Fruit fly (Drosophila melanogaster): ENCODE measurements around the gene RhoGAP68F.

Gene RhoGAP68F

DNA sequence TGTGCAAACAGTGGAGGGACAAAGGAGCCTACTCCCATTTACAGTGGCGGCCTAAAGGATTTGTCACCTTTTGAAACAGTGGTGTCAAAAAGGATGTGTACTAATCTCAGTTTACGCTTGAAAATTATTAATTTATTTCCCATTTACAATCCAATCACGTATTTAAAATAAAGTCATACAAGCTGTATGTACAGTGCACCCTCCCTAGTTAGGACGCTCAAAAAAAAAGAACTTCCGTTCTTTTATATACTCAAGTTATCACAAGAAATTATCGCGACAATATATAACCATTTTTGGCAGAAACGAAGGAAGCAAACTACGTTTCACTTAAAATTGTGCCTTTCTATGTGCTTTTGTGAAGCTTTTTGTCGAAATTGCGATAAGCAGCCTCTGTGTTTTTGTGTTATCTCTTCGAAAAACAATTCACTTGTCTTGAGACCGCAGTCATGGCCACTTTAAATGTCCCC, 597 bp downstream of the RhoGAP68F start (continued):
- TF ChIP-seq z (GFP tag; IDR thresholded peaks at IDR 0.05): no peak
- TF ChIP-seq odd (GFP tag; optimal IDR thresholded peaks at IDR 0.05): peak; percentile 19
- peak; percentile 50 for TF ChIP-seq CHES-1-like (GFP tag; optimal IDR thresholded peaks at IDR 0.05)
- no peak for TF ChIP-seq H15 (GFP tag; IDR thresholded peaks at IDR 0.05)
- no peak for TF ChIP-seq CG12071 (GFP tag; optimal IDR thresholded peaks at IDR 0.05)
- peak; percentile 36 for TF ChIP-seq CG9437 (GFP tag; optimal IDR thresholded peaks at IDR 0.05)
- peak; percentile 35 for TF ChIP-seq az2 (GFP tag; optimal IDR thresholded peaks at IDR 0.05)
- TF ChIP-seq CG12104 (GFP tag; optimal IDR thresholded peaks at IDR 0.05): peak; percentile 11
- TF ChIP-seq NfI (GFP tag; optimal IDR thresholded peaks at IDR 0.05): peak; percentile 43
- no peak for TF ChIP-seq CG13287 (GFP tag; IDR thresholded peaks at IDR 0.05; ENCODE audit: partially characterized antibody)
- peak; percentile 27 for TF ChIP-seq Chrac-16 (GFP tag; optimal IDR thresholded peaks at IDR 0.05)
- peak; percentile 49 for TF ChIP-seq pum (GFP tag; optimal IDR thresholded peaks at IDR 0.05)
- TF ChIP-seq chinmo (GFP tag; IDR thresholded peaks at IDR 0.05; ENCODE audit: partially characterized antibody): 0 out of 4 replicates have a peak, but pooled peaks have one; percentile 76
- TF ChIP-seq kah (GFP tag; optimal IDR thresholded peaks at IDR 0.05): no peak
- TF ChIP-seq chm (GFP tag; IDR thresholded peaks at IDR 0.05): peak; percentile 49; the same call in 1 of the 2 replicates
- peak; percentile 11; the same call in 1 of the 2 replicates for TF ChIP-seq Ada2b (GFP tag; IDR thresholded peaks at IDR 0.05)
- TF ChIP-seq Spps (tag; optimal IDR thresholded peaks at IDR 0.05): no peak
- no peak for TF ChIP-seq wor (GFP tag; IDR thresholded peaks at IDR 0.05)
- TF ChIP-seq hth (optimal IDR thresholded peaks at IDR 0.05): no peak
- no peak for TF ChIP-seq chif (GFP tag; optimal IDR thresholded peaks at IDR 0.05)
- TF ChIP-seq Xbp1 (GFP tag; optimal IDR thresholded peaks at IDR 0.05): peak; percentile 60
- peak; percentile 53 for TF ChIP-seq ems (GFP tag; optimal IDR thresholded peaks at IDR 0.05)
- TF ChIP-seq CG8089 (GFP tag; optimal IDR thresholded peaks at IDR 0.05): peak; percentile 8
- TF ChIP-seq CrebB (tag; optimal IDR thresholded peaks at IDR 0.05): peak; percentile 7
- TF ChIP-seq CG4360 (GFP tag; IDR thresholded peaks at IDR 0.05): no peak
- peak; percentile 19 for TF ChIP-seq Mes4 (GFP tag; optimal IDR thresholded peaks at IDR 0.05)
- no peak for TF ChIP-seq CG1024 (GFP tag; IDR thresholded peaks at IDR 0.05)
- TF ChIP-seq Fer2 (tag; optimal IDR thresholded peaks at IDR 0.05): no peak
- TF ChIP-seq her (GFP tag; optimal IDR thresholded peaks at IDR 0.05): peak; percentile 25
- no peak for TF ChIP-seq CG30020 (tag; optimal IDR thresholded peaks at IDR 0.05)
- TF ChIP-seq psq (GFP tag; optimal IDR thresholded peaks at IDR 0.05): no peak
- peak; percentile 96 for TF ChIP-seq CG8388 (GFP tag; optimal IDR thresholded peaks at IDR 0.05)
- TF ChIP-seq CG13123 (GFP tag; optimal IDR thresholded peaks at IDR 0.05): no peak
- TF ChIP-seq Ptx1 (GFP tag; IDR thresholded peaks at IDR 0.05): peak; percentile 62
- TF ChIP-seq fd96Cb (tag; optimal IDR thresholded peaks at IDR 0.05): peak; percentile 36
- TF ChIP-seq CG6854 (GFP tag; optimal IDR thresholded peaks at IDR 0.05): peak; percentile 34
- no peak for TF ChIP-seq Dref (GFP tag; IDR thresholded peaks at IDR 0.05)
- no peak; the same call in 1 of the 2 replicates for TF ChIP-seq sob (GFP tag; IDR thresholded peaks at IDR 0.05)
- no peak for TF ChIP-seq NC2β (GFP tag; optimal IDR thresholded peaks at IDR 0.05)
- no peak for TF ChIP-seq CG12299 (tag; optimal IDR thresholded peaks at IDR 0.05)
- no peak for TF ChIP-seq Blimp-1 (GFP tag; optimal IDR thresholded peaks at IDR 0.05)
- peak; percentile 22 for TF ChIP-seq cwo (GFP tag; optimal IDR thresholded peaks at IDR 0.05)
- peak; percentile 61 for TF ChIP-seq Drgx (GFP tag; IDR thresholded peaks at IDR 0.05)
- no peak for TF ChIP-seq CG8478 (optimal IDR thresholded peaks at IDR 0.05)
- peak; percentile 49 for TF ChIP-seq CG10543 (GFP tag; optimal IDR thresholded peaks at IDR 0.05)
- TF ChIP-seq jumu (GFP tag; optimal IDR thresholded peaks at IDR 0.05): peak; percentile 31
- TF ChIP-seq Lhr (GFP tag; optimal IDR thresholded peaks at IDR 0.05): no peak
- peak; percentile 39 for TF ChIP-seq D19B (GFP tag; optimal IDR thresholded peaks at IDR 0.05)
- TF ChIP-seq Lim3 (GFP tag; IDR thresholded peaks at IDR 0.05): no peak
- TF ChIP-seq nmo (GFP tag; optimal IDR thresholded peaks at IDR 0.05): peak; percentile 31
- no peak for TF ChIP-seq rib (GFP tag; IDR thresholded peaks at IDR 0.05)
- TF ChIP-seq CG8281 (tag; optimal IDR thresholded peaks at IDR 0.05): no peak

All from whole organism, embryonic.